Worm (Caenorhabditis elegans) whole organism, midembryonic: Measurements from ENCODE around the gene syx-2.

ENCODE experiments used
- T22C8.4 ChIP-seq: fragments of 200-800 bp; sonication (Bioruptor generic); IDR thresholded peaks from 2 replicates; pipeline ENCODE4 v1.3.6; 2022; ENCODE audit warnings: missing genetic modification characterization, missing compliant biosample characterization
- cog-1 ChIP-seq: sonication (generic microtip); optimal IDR thresholded peaks from 2 replicates; lab custom pipeline; 2016; ENCODE audit warnings: missing genetic modification characterization, missing compliant biosample characterization
- flt-1 ChIP-seq: fragments of 200-800 bp; sonication (Bioruptor generic); IDR thresholded peaks from 2 replicates; pipeline ENCODE4 v1.3.6; 2022; ENCODE audit warnings: missing genetic modification characterization, missing compliant biosample characterization
- klf-2 ChIP-seq: fragments of 200-800 bp; sonication (Bioruptor generic); conservative IDR thresholded peaks from 2 replicates; pipeline ENCODE4 v1.3.6; 2022; ENCODE audit warnings: missing genetic modification reagents, missing genetic modification characterization, missing compliant biosample characterization
- ref-1 ChIP-seq: fragments of 200-800 bp; sonication (Bioruptor generic); conservative IDR thresholded peaks from 2 replicates; pipeline ENCODE4 v1.3.6; 2022; ENCODE audit warnings: missing genetic modification reagents, missing genetic modification characterization, missing compliant biosample characterization
- ztf-23 ChIP-seq: fragments of 200-800 bp; sonication (Bioruptor generic); IDR thresholded peaks from 2 replicates; pipeline ENCODE4 v1.3.6; 2022; ENCODE audit warnings: missing genetic modification reagents, missing genetic modification characterization, missing compliant biosample characterization
- ztf-29 ChIP-seq: fragments of 200-800 bp; sonication (Bioruptor generic); IDR thresholded peaks from 2 replicates; pipeline ENCODE4 v1.3.6; 2022; ENCODE audit warnings: missing genetic modification reagents, missing genetic modification characterization, missing compliant biosample characterization

- TF ChIP-seq klf-2 (GFP tag; lab: Robert Waterston, UW): no peak
- no peak for TF ChIP-seq T22C8.4 (GFP tag; lab: Robert Waterston, UW)
- no peak for TF ChIP-seq ztf-29 (GFP tag; lab: Robert Waterston, UW)
- TF ChIP-seq cog-1: no peak
- no peak for TF ChIP-seq flt-1 (GFP tag; lab: Robert Waterston, UW)
- no peak for TF ChIP-seq ref-1
- no peak for TF ChIP-seq ztf-23 (GFP tag; lab: Robert Waterston, UW)
Observed at ce11 chrX:13914289-13914688, 45.7 kb upstream of the syx-2 start, which contains the start of gene Y26E6A.2.
